Worm (Caenorhabditis elegans) whole organism, young adult: ENCODE data around the gene dpy-7.

Experiments used
- ccch-3 ChIP-seq: fragments of 200-800 bp; sonication (Bioruptor generic); optimal IDR thresholded peaks from 2 replicates; lab custom pipeline; 2018; ENCODE audit warnings: mild to moderate bottlenecking, missing genetic modification characterization, missing compliant biosample characterization
- ztf-22 ChIP-seq: fragments of 200-800 bp; sonication (Bioruptor generic); optimal IDR thresholded peaks from 2 replicates; lab custom pipeline; 2018; ENCODE audit warnings: mild to moderate bottlenecking, missing genetic modification characterization, moderate library complexity, missing compliant biosample characterization

ce11 chrX:7512714-7513113, 24.9 kb downstream of the dpy-7 start:
- TF ChIP-seq ztf-22 (GFP tag; lab: Kevin White, UChicago) (no peak), ccch-3 (GFP tag; lab: Kevin White, UChicago) (no peak)
